Fruit fly (Drosophila melanogaster): ENCODE data around the gene CG6195.

The CG6195 gene

dm6 chr3R:19659448-19659847 is 11.2 kb upstream of the CG6195 start, which contains the start of gene ort:
TSS of gene ort (plus strand) at chr3R:19659748.
- TF ChIP-seq Hr96 (GFP tag; optimal IDR thresholded peaks at IDR 0.05) (no peak), CG14711 (tag; optimal IDR thresholded peaks at IDR 0.05) (no peak), CG12768 (GFP tag; optimal IDR thresholded peaks at IDR 0.05) (no peak), CG33017 (tag; optimal IDR thresholded peaks at IDR 0.05) (no peak), CG1620 (GFP tag; optimal IDR thresholded peaks at IDR 0.05) (no peak), ovo (GFP tag; optimal IDR thresholded peaks at IDR 0.05) (no peak), kay (GFP tag; ENCODE audit: borderline replicate concordance) (no peak), bab1 (GFP tag; optimal IDR thresholded peaks at IDR 0.05) (no peak), cnc (optimal IDR thresholded peaks at IDR 0.05) (no peak), pad (GFP tag; optimal IDR thresholded peaks at IDR 0.05) (no peak), CG11617 (GFP tag; optimal IDR thresholded peaks at IDR 0.05) (no peak)

DNA sequence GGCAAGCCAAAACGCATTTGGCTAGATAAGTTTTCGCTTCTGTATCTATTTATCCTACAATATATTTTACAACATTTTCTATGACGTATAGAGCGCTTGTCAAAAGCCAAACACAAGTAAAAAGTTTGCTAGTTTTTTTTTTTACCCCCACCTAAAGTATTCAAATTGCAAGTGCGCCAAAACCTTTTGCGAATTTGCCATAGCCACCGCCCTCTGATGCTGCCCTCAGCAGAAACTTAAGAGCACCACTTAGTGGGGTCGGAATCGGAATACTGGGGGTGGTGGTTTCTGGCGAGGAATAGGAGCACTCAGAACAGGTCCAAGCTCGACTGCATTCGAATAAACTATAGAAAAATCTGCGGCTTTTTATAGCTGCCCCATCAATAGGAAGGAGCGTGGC is 9.6 kb upstream of the CG6195 start, which contains the start of gene CG6184:
Gene CG6184, minus strand, starts transcription at position 101 of the 400 bp plus-strand sequence.
- TF ChIP-seq CG7045 (GFP tag; optimal IDR thresholded peaks at IDR 0.05), result no peak
- TF ChIP-seq kay (GFP tag; ENCODE audit: borderline replicate concordance), result no peak
- TF ChIP-seq bab1 (GFP tag; optimal IDR thresholded peaks at IDR 0.05), result no peak
- no peak for TF ChIP-seq CG5204 (GFP tag; optimal IDR thresholded peaks at IDR 0.05)

- no peak for TF ChIP-seq ovo (GFP tag; optimal IDR thresholded peaks at IDR 0.05)
- no peak for TF ChIP-seq CG33017 (tag; optimal IDR thresholded peaks at IDR 0.05)
- TF ChIP-seq Mnt (GFP tag; optimal IDR thresholded peaks at IDR 0.05), result no peak
These were observed 9.0 kb upstream of the CG6195 start for dm6 chr3R:19657235-19657634.

- TF ChIP-seq CG7101 (tag; optimal IDR thresholded peaks at IDR 0.05) (no peak), Mnt (GFP tag; optimal IDR thresholded peaks at IDR 0.05) (peak; percentile 67)
These were observed 8.2 kb upstream of the CG6195 start for dm6 chr3R:19656455-19656854.

- no peak for TF ChIP-seq CG14711 (tag; optimal IDR thresholded peaks at IDR 0.05)
- TF ChIP-seq bab1 (GFP tag; optimal IDR thresholded peaks at IDR 0.05), result no peak
- TF ChIP-seq Clk (GFP tag; optimal IDR thresholded peaks at IDR 0.05), result no peak
- no peak for TF ChIP-seq CG11617 (GFP tag; optimal IDR thresholded peaks at IDR 0.05)
- TF ChIP-seq kay (GFP tag; ENCODE audit: borderline replicate concordance), result no peak
- no peak for TF ChIP-seq CG12768 (GFP tag; optimal IDR thresholded peaks at IDR 0.05)
- no peak for TF ChIP-seq Crg-1 (GFP tag; optimal IDR thresholded peaks at IDR 0.05)
- no peak for TF ChIP-seq cnc (optimal IDR thresholded peaks at IDR 0.05)
- no peak for TF ChIP-seq CG5204 (GFP tag; optimal IDR thresholded peaks at IDR 0.05)
- no peak for TF ChIP-seq toe (GFP tag; optimal IDR thresholded peaks at IDR 0.05)
- TF ChIP-seq CG7045 (GFP tag; optimal IDR thresholded peaks at IDR 0.05), result no peak
- no peak for TF ChIP-seq pad (GFP tag; optimal IDR thresholded peaks at IDR 0.05)
- no peak for TF ChIP-seq Mnt (GFP tag; optimal IDR thresholded peaks at IDR 0.05)
- no peak for TF ChIP-seq CG7101 (tag; optimal IDR thresholded peaks at IDR 0.05)
- no peak for TF ChIP-seq Hr96 (GFP tag; optimal IDR thresholded peaks at IDR 0.05)
- no peak for TF ChIP-seq cic (GFP tag; optimal IDR thresholded peaks at IDR 0.05)
- TF ChIP-seq tj (GFP tag; optimal IDR thresholded peaks at IDR 0.05), result no peak
- TF ChIP-seq ovo (GFP tag; optimal IDR thresholded peaks at IDR 0.05), result no peak
- TF ChIP-seq CG33017 (tag; optimal IDR thresholded peaks at IDR 0.05), result no peak
- TF ChIP-seq CG1620 (GFP tag; optimal IDR thresholded peaks at IDR 0.05), result no peak
These were observed 2.5 kb upstream of the CG6195 start, which contains the start of gene CG31219 for dm6 chr3R:19650718-19651117. TSS of gene CG31219 (plus strand) at chr3R:19651018.

DNA sequence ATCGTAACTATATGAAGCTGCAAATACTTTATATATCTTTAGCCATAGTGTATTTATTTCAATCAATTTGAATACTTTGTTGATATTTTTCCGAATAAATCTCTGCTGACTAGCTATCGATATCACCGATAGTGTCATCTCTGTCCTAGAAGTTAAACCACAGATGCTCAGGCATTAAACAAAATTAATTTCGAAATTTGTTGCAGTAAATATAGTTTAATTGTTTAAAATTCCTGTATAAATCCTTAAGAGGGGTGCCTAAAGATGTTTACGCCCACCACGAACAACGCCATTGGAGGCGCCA is 3.4 kb downstream of the CG6195 start, which contains the start of gene Nup58:
Gene Nup58, plus strand, starts transcription at position 126 of the 304 bp plus-strand sequence.
- no peak for TF ChIP-seq kay (GFP tag; ENCODE audit: borderline replicate concordance)
- TF ChIP-seq CG5204 (GFP tag; optimal IDR thresholded peaks at IDR 0.05), result peak; percentile 13
- TF ChIP-seq Mnt (GFP tag; optimal IDR thresholded peaks at IDR 0.05), result peak; percentile 22
- TF ChIP-seq toe (GFP tag; optimal IDR thresholded peaks at IDR 0.05), result peak; percentile 58
- TF ChIP-seq CG7045 (GFP tag; optimal IDR thresholded peaks at IDR 0.05), result no peak

dm6 chr3R:19644094-19644900 is 3.9 kb downstream of the CG6195 start, which contains the start of gene Vha13:
TSS of gene Vha13 (minus strand) at chr3R:19644386.
- TF ChIP-seq tj (GFP tag; optimal IDR thresholded peaks at IDR 0.05), result peak; percentile 69
- TF ChIP-seq CG33017 (tag; optimal IDR thresholded peaks at IDR 0.05), result peak; percentile 50
- no peak for TF ChIP-seq kay (GFP tag; ENCODE audit: borderline replicate concordance)
- TF ChIP-seq ovo (GFP tag; optimal IDR thresholded peaks at IDR 0.05), result peak; percentile 82
- TF ChIP-seq CG7045 (GFP tag; optimal IDR thresholded peaks at IDR 0.05), result no peak
- peak; percentile 73 for TF ChIP-seq Mnt (GFP tag; optimal IDR thresholded peaks at IDR 0.05)
- peak; percentile 54 for TF ChIP-seq CG1620 (GFP tag; optimal IDR thresholded peaks at IDR 0.05)
- peak; percentile 67 for TF ChIP-seq CG12768 (GFP tag; optimal IDR thresholded peaks at IDR 0.05)
- TF ChIP-seq cic (GFP tag; optimal IDR thresholded peaks at IDR 0.05), result peak; percentile 52
- TF ChIP-seq CG14711 (tag; optimal IDR thresholded peaks at IDR 0.05), result peak; percentile 48
- TF ChIP-seq toe (GFP tag; optimal IDR thresholded peaks at IDR 0.05), result peak; percentile 54
- TF ChIP-seq Crg-1 (GFP tag; optimal IDR thresholded peaks at IDR 0.05), result peak; percentile 69
- peak; percentile 15 for TF ChIP-seq Hr96 (GFP tag; optimal IDR thresholded peaks at IDR 0.05)
- peak; percentile 87 for TF ChIP-seq bab1 (GFP tag; optimal IDR thresholded peaks at IDR 0.05)
- TF ChIP-seq CG5204 (GFP tag; optimal IDR thresholded peaks at IDR 0.05), result peak; percentile 27
- peak; percentile 78 for TF ChIP-seq pad (GFP tag; optimal IDR thresholded peaks at IDR 0.05)
- no peak for TF ChIP-seq Clk (GFP tag; optimal IDR thresholded peaks at IDR 0.05)
- peak; percentile 17 for TF ChIP-seq CG11617 (GFP tag; optimal IDR thresholded peaks at IDR 0.05)
- TF ChIP-seq CG7101 (tag; optimal IDR thresholded peaks at IDR 0.05), result peak; percentile 22
- TF ChIP-seq cnc (optimal IDR thresholded peaks at IDR 0.05), result no peak

Measured in whole organism, adult.